Worm (Caenorhabditis elegans): ENCODE data around the gene F57H12.6.

F57H12.6 gene

ce11 chrIV:7983021-7983420, 6.9 kb upstream of the F57H12.6 start:
- TF ChIP-seq elt-1 (tag; optimal IDR thresholded peaks at IDR 0.05), result peak; percentile 4
- TF ChIP-seq blmp-1 (tag; optimal IDR thresholded peaks at IDR 0.05; ENCODE audit: insufficient read depth), result no peak
- no peak for TF ChIP-seq F13H6.1 (tag; optimal IDR thresholded peaks at IDR 0.05)
- no peak for TF ChIP-seq mdl-1 (tag; optimal IDR thresholded peaks at IDR 0.05)
- TF ChIP-seq lsy-2 (tag; optimal IDR thresholded peaks at IDR 0.05), result no peak
- no peak for TF ChIP-seq egl-27 (tag; optimal IDR thresholded peaks at IDR 0.05)
- TF ChIP-seq sma-3 (GFP tag; optimal IDR thresholded peaks at IDR 0.05), result no peak
- TF ChIP-seq sem-4 (tag; optimal IDR thresholded peaks at IDR 0.05), result no peak
- no peak for TF ChIP-seq nhr-77 (tag; optimal IDR thresholded peaks at IDR 0.05)
- TF ChIP-seq unc-39 (tag; optimal IDR thresholded peaks at IDR 0.05), result no peak
- no peak for TF ChIP-seq snpc-4 (tag; optimal IDR thresholded peaks at IDR 0.05)
- no peak for TF ChIP-seq R02D3.7 (tag; optimal IDR thresholded peaks at IDR 0.05)
- no peak for TF ChIP-seq nhr-23 (tag; optimal IDR thresholded peaks at IDR 0.05)
- no peak for TF ChIP-seq nhr-12 (tag; optimal IDR thresholded peaks at IDR 0.05)
- no peak for TF ChIP-seq gmeb-1 (tag; optimal IDR thresholded peaks at IDR 0.05)
- TF ChIP-seq sma-9 (GFP tag; optimal IDR thresholded peaks at IDR 0.05), result peak; percentile 4
- TF ChIP-seq sma-9 (tag; optimal IDR thresholded peaks at IDR 0.05), result no peak

ce11 chrIV:7982024-7982576, 6.0 kb upstream of the F57H12.6 start, which contains the start of gene arf-5:
Gene arf-5 (plus strand): TSS chrIV:7982526.
- TF ChIP-seq sma-3 (GFP tag; optimal IDR thresholded peaks at IDR 0.05), result no peak
- no peak for TF ChIP-seq peb-1 (tag; optimal IDR thresholded peaks at IDR 0.05)
- peak; percentile 52 for TF ChIP-seq unc-55 (GFP tag; optimal IDR thresholded peaks at IDR 0.05)
- TF ChIP-seq crh-2 (tag; optimal IDR thresholded peaks at IDR 0.05), result peak; percentile 73
- TF ChIP-seq nhr-129 (tag; optimal IDR thresholded peaks at IDR 0.05), result peak; percentile 42
- peak; percentile 37 for TF ChIP-seq lin-13 (GFP tag; optimal IDR thresholded peaks at IDR 0.05)
- TF ChIP-seq lsy-2 (tag; optimal IDR thresholded peaks at IDR 0.05), result peak in 1 of 2 experiments; percentile 74
- TF ChIP-seq lin-11 (tag; optimal IDR thresholded peaks at IDR 0.05), result peak; percentile 9
- TF ChIP-seq C34F6.9 (tag; optimal IDR thresholded peaks at IDR 0.05), result peak; percentile 48
- TF ChIP-seq ztf-4 (tag; optimal IDR thresholded peaks at IDR 0.05), result no peak
- TF ChIP-seq mdl-1 (tag; optimal IDR thresholded peaks at IDR 0.05), result peak in 1 of 2 experiments; percentile 36

DNA sequence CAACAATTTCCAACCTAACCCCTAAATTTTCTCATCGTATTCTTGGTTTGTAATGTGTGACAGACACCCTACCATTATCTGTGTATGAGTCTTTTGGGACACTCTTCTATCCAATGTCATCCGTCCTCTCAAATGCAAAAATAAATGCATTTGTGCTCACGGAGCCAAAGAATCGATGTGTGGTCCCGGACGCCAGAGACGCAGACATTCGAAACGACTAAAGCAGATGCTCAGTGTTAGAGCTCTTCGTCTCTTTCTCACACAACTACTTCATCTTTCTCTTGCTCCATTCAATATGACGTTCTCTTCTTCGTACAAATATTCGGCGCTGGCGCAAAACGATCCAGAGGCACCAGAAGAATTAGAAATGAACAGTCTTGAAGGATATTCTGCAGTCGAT, 3.5 kb upstream of the F57H12.6 start, which contains the start of gene unc-24:
Gene unc-24 (plus strand): TSS at position 283 of the 400 bp plus-strand sequence.
- TF ChIP-seq dmd-4 (tag; optimal IDR thresholded peaks at IDR 0.05) (no peak), C34F6.9 (tag; optimal IDR thresholded peaks at IDR 0.05) (peak; percentile 48), sma-9 (GFP tag; optimal IDR thresholded peaks at IDR 0.05) (peak; percentile 16), sma-9 (tag; optimal IDR thresholded peaks at IDR 0.05) (no peak), unc-55 (GFP tag; optimal IDR thresholded peaks at IDR 0.05) (peak; percentile 73), nhr-21 (tag; optimal IDR thresholded peaks at IDR 0.05) (no peak), crh-2 (tag; optimal IDR thresholded peaks at IDR 0.05) (peak; percentile 13), mab-5 (tag; optimal IDR thresholded peaks at IDR 0.05) (peak; percentile 42), zag-1 (tag; optimal IDR thresholded peaks at IDR 0.05) (peak; percentile 17), fos-1 (tag; optimal IDR thresholded peaks at IDR 0.05) (no peak), skn-1 (tag; optimal IDR thresholded peaks at IDR 0.05) (no peak)

ce11 chrIV:7977452-7977940, 1.4 kb upstream of the F57H12.6 start, which contains the start of gene ora-1:
Gene ora-1 (plus strand): TSS chrIV:7977890.
- TF ChIP-seq ztf-11 (tag; optimal IDR thresholded peaks at IDR 0.05) (no peak), elt-3 (tag; optimal IDR thresholded peaks at IDR 0.05) (no peak), blmp-1 (tag; optimal IDR thresholded peaks at IDR 0.05; ENCODE audit: insufficient read depth) (peak; percentile 78), nhr-25 (tag; optimal IDR thresholded peaks at IDR 0.05) (peak; percentile 41), sma-3 (GFP tag; optimal IDR thresholded peaks at IDR 0.05) (no peak)

DNA sequence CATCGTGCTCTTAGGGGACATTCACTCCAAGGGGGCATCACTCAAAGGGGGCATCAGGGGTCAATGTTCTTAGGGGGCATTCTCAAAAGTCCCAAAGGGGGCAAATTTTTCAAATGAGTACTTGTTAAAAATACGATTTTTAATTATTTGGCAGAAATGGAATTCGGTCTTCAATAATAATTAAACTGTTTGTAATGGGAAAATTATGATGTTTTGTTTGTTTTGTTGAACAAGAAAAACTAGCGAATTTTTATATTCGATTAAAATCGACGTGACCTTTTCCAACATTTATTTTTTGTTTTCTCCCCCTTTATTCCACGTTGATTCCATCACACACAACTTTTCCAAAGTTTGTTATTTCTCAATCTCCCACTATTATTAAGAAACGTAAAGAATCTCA, 9.1 kb downstream of the F57H12.6 start, which contains the start of gene F57H12.5:
Gene F57H12.5 (plus strand): TSS at position 301 of the 400 bp plus-strand sequence.
- no peak for TF ChIP-seq zag-1 (tag; optimal IDR thresholded peaks at IDR 0.05)
- no peak for TF ChIP-seq dmd-4 (tag; optimal IDR thresholded peaks at IDR 0.05)
- TF ChIP-seq ztf-11 (tag; optimal IDR thresholded peaks at IDR 0.05), result no peak
- no peak for TF ChIP-seq C34F6.9 (tag; optimal IDR thresholded peaks at IDR 0.05)
- no peak for TF ChIP-seq nhr-21 (tag; optimal IDR thresholded peaks at IDR 0.05)

Measured in whole organism, L2 larva.